Worm (Caenorhabditis elegans) whole organism, L4 larva: ENCODE results near the gene K12H6.5.

Source experiments
- ama-1 ChIP-seq: fragments of 150-350 bp; optimal IDR thresholded peaks from 2 replicates; lab custom pipeline; 2014; ENCODE audit warnings: inconsistent platforms, mixed read lengths
- ceh-28 ChIP-seq: fragments of 150-350 bp; optimal IDR thresholded peaks from 2 replicates; lab custom pipeline; 2014; ENCODE audit warnings: missing biosample characterization, missing genetic modification reagents, missing genetic modification characterization
- ceh-82 ChIP-seq: sonication (generic microtip); optimal IDR thresholded peaks from 2 replicates; lab custom pipeline; 2017; ENCODE audit warnings: missing biosample characterization, missing genetic modification characterization
- daf-12 ChIP-seq: fragments of 150-350 bp; optimal IDR thresholded peaks from 2 replicates; lab custom pipeline; 2014; ENCODE audit warnings: missing biosample characterization, missing genetic modification reagents, missing genetic modification characterization
- dmd-9 ChIP-seq: fragments of 200-800 bp; sonication (Bioruptor generic); IDR thresholded peaks from 2 replicates; pipeline ENCODE4 v1.3.6; 2022; ENCODE audit warnings: missing genetic modification reagents, missing genetic modification characterization, missing compliant biosample characterization
- fkh-10 ChIP-seq: fragments of 150-350 bp; optimal IDR thresholded peaks from 2 replicates; lab custom pipeline; 2014; ENCODE audit warnings: missing biosample characterization, missing genetic modification reagents, missing genetic modification characterization
- fos-1 ChIP-seq: fragments of 150-350 bp; optimal IDR thresholded peaks from 2 replicates; lab custom pipeline; 2014; ENCODE audit warnings: missing biosample characterization, missing genetic modification characterization
- hlh-30 ChIP-seq: sonication (generic microtip); optimal IDR thresholded peaks from 2 replicates; lab custom pipeline; 2017; ENCODE audit warnings: antibody characterized with exemption, mild to moderate bottlenecking, missing genetic modification characterization, missing compliant biosample characterization; ENCODE audit not compliant: insufficient read depth
- lin-39 ChIP-seq: fragments of 150-350 bp; optimal IDR thresholded peaks from 2 replicates; lab custom pipeline; 2014; ENCODE audit warnings: missing biosample characterization, missing genetic modification reagents, missing genetic modification characterization
- nhr-237 ChIP-seq: sonication (generic microtip); optimal IDR thresholded peaks from 2 replicates; lab custom pipeline; 2017; ENCODE audit warnings: missing biosample characterization, missing genetic modification characterization
- pqm-1 ChIP-seq: sonication (generic microtip); optimal IDR thresholded peaks from 2 replicates; lab custom pipeline; 2017; ENCODE audit warnings: missing biosample characterization, missing genetic modification characterization
- skn-1 ChIP-seq: fragments of 150-350 bp; optimal IDR thresholded peaks from 2 replicates; lab custom pipeline; 2014; ENCODE audit warnings: missing biosample characterization, missing genetic modification characterization
- vab-7 ChIP-seq: fragments of 200-800 bp; sonication (Bioruptor generic); IDR thresholded peaks from 2 replicates; pipeline ENCODE4 v1.3.6; 2022; ENCODE audit warnings: missing genetic modification reagents, missing genetic modification characterization, missing compliant biosample characterization
- zip-2 ChIP-seq: fragments of 150-350 bp; optimal IDR thresholded peaks from 2 replicates; lab custom pipeline; 2014; ENCODE audit warnings: missing biosample characterization, missing genetic modification characterization

ce11 chrII:2874801-2875200 lies 48.8 kb upstream of the K12H6.5 start, which contains the start of gene Y110A2AL.1:
- no peak for TF ChIP-seq vab-7 (GFP tag; lab: Robert Waterston, UW)
- TF ChIP-seq lin-39 (tag; lab: Kevin White, UChicago) = no peak
- TF ChIP-seq daf-12 (tag; lab: Kevin White, UChicago) = no peak
- TF ChIP-seq skn-1 (tag; lab: Kevin White, UChicago) = no peak
- TF ChIP-seq fkh-10 (GFP tag; lab: Kevin White, UChicago) = no peak
- TF ChIP-seq zip-2 = no peak
- no peak for TF ChIP-seq nhr-237
- TF ChIP-seq pqm-1 (tag; lab: Kevin White, UChicago) = no peak
- no peak for TF ChIP-seq ceh-82 (tag; lab: Kevin White, UChicago)
- TF ChIP-seq fos-1 (tag; lab: Kevin White, UChicago) = no peak
- no peak for TF ChIP-seq hlh-30 (tag; lab: Kevin White, UChicago)
- TF ChIP-seq dmd-9 = no peak
- no peak for TF ChIP-seq ama-1 (lab: Kevin White, UChicago)
- TF ChIP-seq ceh-28 = no peak
